Fruit fly (Drosophila melanogaster) whole organism, prepupa: ENCODE results near the gene CG34132.
A peak's percentile ranks its signal among the peaks of the same experiment; 100 is the strongest.

Source experiments
- Blimp-1 ChIP-seq: fragments of 200-800 bp; sonication (Bioruptor generic); optimal IDR thresholded peaks from 3 replicates; lab custom pipeline; 2017; ENCODE audit warnings: missing biosample characterization, missing genetic modification characterization, mild to moderate bottlenecking, moderate library complexity, missing genetic modification reagents
- CG10631 ChIP-seq: fragments of 200-800 bp; sonication (Bioruptor generic); optimal IDR thresholded peaks from 2 replicates; lab custom pipeline; 2016; ENCODE audit warnings: missing biosample characterization, missing genetic modification characterization
- CG11902 ChIP-seq: fragments of 200-800 bp; sonication (Bioruptor generic); optimal IDR thresholded peaks from 3 replicates; lab custom pipeline; 2016; ENCODE audit warnings: missing biosample characterization, missing genetic modification characterization
- CG15336 ChIP-seq: fragments of 200-800 bp; sonication (Bioruptor generic); IDR thresholded peaks from 2 replicates; pipeline ENCODE4 v1.3.6; 2022; ENCODE audit warnings: missing biosample characterization, missing genetic modification characterization
- CG16779 ChIP-seq: fragments of 200-800 bp; sonication (Bioruptor generic); optimal IDR thresholded peaks from 3 replicates; lab custom pipeline; 2017; ENCODE audit warnings: missing biosample characterization, mild to moderate bottlenecking, missing genetic modification characterization
- CG3032 ChIP-seq: fragments of 200-800 bp; optimal IDR thresholded peaks from 2 replicates; lab custom pipeline; 2019; ENCODE audit warnings: missing biosample characterization, mild to moderate bottlenecking, missing genetic modification characterization, moderate library complexity
- CG31627 ChIP-seq: fragments of 200-800 bp; sonication (Bioruptor generic); optimal IDR thresholded peaks from 3 replicates; lab custom pipeline; 2016; ENCODE audit warnings: missing biosample characterization, missing genetic modification characterization
- CG32006 ChIP-seq: fragments of 200-800 bp; sonication (Bioruptor generic); optimal IDR thresholded peaks from 3 replicates; lab custom pipeline; 2017; ENCODE audit warnings: missing biosample characterization, mild to moderate bottlenecking, missing genetic modification characterization
- CG34406 ChIP-seq: fragments of 200-800 bp; sonication (Bioruptor generic); optimal IDR thresholded peaks from 3 replicates; lab custom pipeline; 2016; ENCODE audit warnings: missing biosample characterization, missing genetic modification characterization
- CG4318 ChIP-seq: fragments of 200-800 bp; sonication (Bioruptor generic); optimal IDR thresholded peaks from 3 replicates; lab custom pipeline; 2017; ENCODE audit warnings: missing biosample characterization, mild to moderate bottlenecking, missing genetic modification characterization
- CG6163 ChIP-seq: fragments of 200-800 bp; sonication (Bioruptor generic); IDR thresholded peaks from 3 replicates; pipeline ENCODE4 v1.3.6; 2022; ENCODE audit warnings: missing biosample characterization, missing genetic modification characterization
- CG6276 ChIP-seq: fragments of 200-800 bp; sonication (Bioruptor generic); optimal IDR thresholded peaks from 2 replicates; lab custom pipeline; 2017; ENCODE audit warnings: missing biosample characterization, mild to moderate bottlenecking, missing genetic modification characterization
- CG6792 ChIP-seq: fragments of 200-800 bp; sonication (Bioruptor generic); optimal IDR thresholded peaks from 3 replicates; lab custom pipeline; 2016; ENCODE audit warnings: missing biosample characterization, missing genetic modification characterization
- CG7368 ChIP-seq: fragments of 200-800 bp; sonication (Bioruptor generic); optimal IDR thresholded peaks from 3 replicates; lab custom pipeline; 2016; ENCODE audit warnings: missing biosample characterization, missing genetic modification characterization
- CG8119 ChIP-seq: fragments of 200-800 bp; sonication (Bioruptor generic); IDR thresholded peaks from 3 replicates; pipeline ENCODE4 v1.3.6; 2022; ENCODE audit warnings: missing biosample characterization, missing genetic modification characterization
- CG8319 ChIP-seq: fragments of 200-800 bp; sonication (Bioruptor generic); optimal IDR thresholded peaks from 3 replicates; lab custom pipeline; 2016; ENCODE audit warnings: missing biosample characterization, missing genetic modification characterization
- CG8632 ChIP-seq: fragments of 200-800 bp; sonication (Bioruptor generic); optimal IDR thresholded peaks from 3 replicates; lab custom pipeline; 2016; ENCODE audit warnings: missing biosample characterization, missing genetic modification characterization
- Eip75B ChIP-seq: fragments of 200-800 bp; sonication (Bioruptor generic); optimal IDR thresholded peaks from 3 replicates; lab custom pipeline; 2016; ENCODE audit warnings: missing biosample characterization, missing genetic modification characterization
- Eip78C ChIP-seq: fragments of 200-800 bp; sonication (Bioruptor generic); peaks from one replicate; lab custom pipeline; 2016; ENCODE audit warnings: missing biosample characterization, missing genetic modification characterization
- Ets21C ChIP-seq: fragments of 200-800 bp; sonication (Bioruptor generic); optimal IDR thresholded peaks from 3 replicates; lab custom pipeline; 2016; ENCODE audit warnings: missing biosample characterization, missing genetic modification characterization
- Ets96B ChIP-seq: fragments of 200-800 bp; optimal IDR thresholded peaks from 2 replicates; lab custom pipeline; 2019; ENCODE audit warnings: missing biosample characterization, mild to moderate bottlenecking, missing genetic modification characterization, moderate library complexity
- Gug ChIP-seq: fragments of 200-800 bp; sonication (Bioruptor generic); IDR thresholded peaks from 2 replicates; pipeline ENCODE4 v1.3.6; 2022; ENCODE audit warnings: missing biosample characterization, missing genetic modification characterization
- Hr39 ChIP-seq: fragments of 200-800 bp; sonication (Bioruptor generic); optimal IDR thresholded peaks from 2 replicates; lab custom pipeline; 2016; ENCODE audit warnings: missing biosample characterization, missing genetic modification characterization
- Met ChIP-seq: fragments of 200-800 bp; sonication (Bioruptor generic); optimal IDR thresholded peaks from 3 replicates; lab custom pipeline; 2016; ENCODE audit warnings: missing biosample characterization, missing genetic modification characterization
- OdsH ChIP-seq: fragments of 200-800 bp; sonication (Bioruptor generic); optimal IDR thresholded peaks from 3 replicates; lab custom pipeline; 2016; ENCODE audit warnings: missing biosample characterization, missing genetic modification characterization
- Smox ChIP-seq: fragments of 200-800 bp; sonication (Bioruptor generic); optimal IDR thresholded peaks from 3 replicates; lab custom pipeline; 2016; ENCODE audit warnings: missing biosample characterization, missing genetic modification characterization
- Sox14 ChIP-seq: fragments of 200-800 bp; sonication (Bioruptor generic); optimal IDR thresholded peaks from 3 replicates; lab custom pipeline; 2016; ENCODE audit warnings: missing biosample characterization, missing genetic modification characterization
- Sox15 ChIP-seq: fragments of 200-800 bp; sonication (Bioruptor generic); optimal IDR thresholded peaks from 3 replicates; lab custom pipeline; 2016; ENCODE audit warnings: missing biosample characterization, missing genetic modification characterization
- achi ChIP-seq: fragments of 200-800 bp; sonication (Bioruptor generic); optimal IDR thresholded peaks from 3 replicates; lab custom pipeline; 2016; ENCODE audit warnings: missing biosample characterization, missing genetic modification characterization
- acj6 ChIP-seq: fragments of 200-800 bp; sonication (Bioruptor generic); optimal IDR thresholded peaks from 3 replicates; lab custom pipeline; 2016; ENCODE audit warnings: missing biosample characterization, missing genetic modification characterization
- cyc ChIP-seq: fragments of 200-800 bp; sonication (Bioruptor generic); optimal IDR thresholded peaks from 3 replicates; lab custom pipeline; 2016; ENCODE audit warnings: missing biosample characterization, missing genetic modification characterization
- dac ChIP-seq: fragments of 200-800 bp; sonication (Bioruptor generic); optimal IDR thresholded peaks from 2 replicates; lab custom pipeline; 2017; ENCODE audit warnings: missing biosample characterization, mild to moderate bottlenecking, missing genetic modification characterization
- dsx ChIP-seq: fragments of 200-800 bp; optimal IDR thresholded peaks from 3 replicates; lab custom pipeline; 2019; ENCODE audit warnings: missing biosample characterization, mild to moderate bottlenecking, missing genetic modification characterization, moderate library complexity; ENCODE audit not compliant: poor library complexity, severe bottlenecking
- esn ChIP-seq: fragments of 200-800 bp; sonication (Bioruptor generic); optimal IDR thresholded peaks from 2 replicates; lab custom pipeline; 2016; ENCODE audit warnings: missing biosample characterization, mild to moderate bottlenecking, missing genetic modification characterization, moderate library complexity
- net ChIP-seq: fragments of 200-800 bp; sonication (Bioruptor generic); optimal IDR thresholded peaks from 3 replicates; lab custom pipeline; 2016; ENCODE audit warnings: missing biosample characterization, missing genetic modification characterization
- pdm3 ChIP-seq: fragments of 200-800 bp; sonication (Bioruptor generic); optimal IDR thresholded peaks from 3 replicates; lab custom pipeline; 2016; ENCODE audit warnings: missing biosample characterization, missing genetic modification characterization
- spab ChIP-seq: fragments of 200-800 bp; sonication (Bioruptor generic); optimal IDR thresholded peaks from 2 replicates; lab custom pipeline; 2017; ENCODE audit warnings: missing biosample characterization, mild to moderate bottlenecking, missing genetic modification characterization, missing genetic modification reagents
- svp ChIP-seq: fragments of 200-800 bp; sonication (Bioruptor generic); peaks from one replicate; lab custom pipeline; 2016; ENCODE audit warnings: missing biosample characterization, missing genetic modification characterization
- vri ChIP-seq: fragments of 200-800 bp; sonication (Bioruptor generic); optimal IDR thresholded peaks from 3 replicates; lab custom pipeline; 2016; ENCODE audit warnings: missing biosample characterization, mild to moderate bottlenecking, missing genetic modification characterization

CG34132 gene

dm6 chr2L:7918770-7919169, 33.5 kb downstream of the CG34132 start (continued):
- no peak for TF ChIP-seq CG10631 (GFP tag; lab: Kevin White, UChicago)
- peak; percentile 72 for TF ChIP-seq CG8119 (GFP tag; lab: Robert Waterston, UW)
- TF ChIP-seq esn (GFP tag; lab: Kevin White, UChicago) = peak; percentile 9
- no peak for TF ChIP-seq cyc (GFP tag; lab: Kevin White, UChicago)
- TF ChIP-seq Ets96B = no peak
- TF ChIP-seq CG6163 (GFP tag; lab: Robert Waterston, UW) = 0 out of 3 replicates have a peak, but pooled peaks have one; percentile 28
- TF ChIP-seq dac (GFP tag; lab: Kevin White, UChicago) = peak; percentile 32
- TF ChIP-seq Eip78C = peak; percentile 54
- no peak for TF ChIP-seq dsx (GFP tag; lab: Kevin White, UChicago)
- peak; percentile 45 for TF ChIP-seq net (GFP tag; lab: Kevin White, UChicago)
- TF ChIP-seq Met (GFP tag; lab: Kevin White, UChicago) = no peak
- TF ChIP-seq spab (GFP tag; lab: Kevin White, UChicago) = no peak
- peak; percentile 31 for TF ChIP-seq acj6 (GFP tag; lab: Kevin White, UChicago)
- no peak for TF ChIP-seq Ets21C (GFP tag; lab: Kevin White, UChicago)
- TF ChIP-seq achi = peak; percentile 49
- TF ChIP-seq CG31627 (GFP tag; lab: Kevin White, UChicago) = peak; percentile 2
- no peak for TF ChIP-seq CG34406 (GFP tag; lab: Kevin White, UChicago)
- peak; percentile 38 for TF ChIP-seq pdm3 (GFP tag; lab: Kevin White, UChicago)
- TF ChIP-seq CG32006 = peak; percentile 68
- peak; percentile 25 for TF ChIP-seq Sox14 (GFP tag; lab: Kevin White, UChicago)
- TF ChIP-seq CG6792 (GFP tag; lab: Kevin White, UChicago) = peak; percentile 3
- TF ChIP-seq Gug = peak; percentile 25; the same call in 1 of the 2 replicates
- TF ChIP-seq Smox (GFP tag; lab: Kevin White, UChicago) = no peak
- peak; percentile 48 for TF ChIP-seq CG4318 (GFP tag; lab: Kevin White, UChicago)
- TF ChIP-seq CG8632 (GFP tag; lab: Kevin White, UChicago) = no peak
- TF ChIP-seq CG6276 = no peak

- TF ChIP-seq CG8632 (GFP tag; lab: Kevin White, UChicago) (no peak), Eip75B (GFP tag; lab: Kevin White, UChicago) (peak; percentile 51), net (GFP tag; lab: Kevin White, UChicago) (no peak), Sox15 (no peak), Gug (no peak), CG3032 (tag; lab: Kevin White, UChicago) (peak; percentile 6), Ets21C (GFP tag; lab: Kevin White, UChicago) (no peak), Ets96B (peak; percentile 13), Eip78C (peak; percentile 60), OdsH (peak; percentile 37), CG32006 (peak; percentile 56), CG10631 (GFP tag; lab: Kevin White, UChicago) (peak; percentile 41), dac (GFP tag; lab: Kevin White, UChicago) (no peak), CG16779 (tag; lab: Kevin White, UChicago) (peak; percentile 5), CG15336 (GFP tag; lab: Robert Waterston, UW) (peak; percentile 37), svp (no peak), achi (peak; percentile 24), CG7368 (GFP tag; lab: Kevin White, UChicago) (no peak), Sox14 (GFP tag; lab: Kevin White, UChicago) (peak; percentile 28), CG8119 (GFP tag; lab: Robert Waterston, UW) (0 out of 3 replicates have a peak, but pooled peaks have one; percentile 35)
Measured at dm6 chr2L:7920590-7920989, 35.3 kb downstream of the CG34132 start.

dm6 chr2L:7922088-7922487, 36.8 kb downstream of the CG34132 start:
- TF ChIP-seq CG11902 (GFP tag; lab: Kevin White, UChicago) (no peak), vri (GFP tag; lab: Kevin White, UChicago) (no peak), spab (GFP tag; lab: Kevin White, UChicago) (no peak), Eip78C (no peak), CG8319 (GFP tag; lab: Kevin White, UChicago) (no peak), Sox14 (GFP tag; lab: Kevin White, UChicago) (no peak), Blimp-1 (GFP tag; lab: Kevin White, UChicago) (no peak), Hr39 (GFP tag; lab: Kevin White, UChicago) (no peak), CG31627 (GFP tag; lab: Kevin White, UChicago) (no peak)
